In genomic region chrX:3127626-3128142, ce11 we compare ENCODE assay signal across 2 worm cellular contexts.
A peak's percentile ranks its signal among the peaks of the same experiment; 100 is the strongest.
TF ChIP-seq lines count a peak whose summit lies in the region.

No protein-coding gene starts in this region.

TF ChIP-seq in whole organism, L4 larva, 104 proteins besides CTCF, POLR2A, EP300 and RAD21 (continued from another document):
- TF ChIP-seq F10B5.3 (tag; optimal IDR thresholded peaks at IDR 0.05; lab: Kevin White, UChicago) (peak; percentile 15), F49E8.2 (tag; optimal IDR thresholded peaks at IDR 0.05; lab: Kevin White, UChicago; ENCODE audit: borderline replicate concordance) (no peak), Y48G9A.11 (GFP tag; IDR thresholded peaks at IDR 0.05; lab: Robert Waterston, UW) (no peak), hlh-11 (tag; optimal IDR thresholded peaks at IDR 0.05; lab: Kevin White, UChicago) (peak; percentile 98), nhr-6 (tag; optimal IDR thresholded peaks at IDR 0.05; lab: Kevin White, UChicago) (peak; percentile 83), egl-43 (GFP tag; IDR thresholded peaks at IDR 0.05; lab: Robert Waterston, UW) (no peak), hmg-1.1 (GFP tag; IDR thresholded peaks at IDR 0.05; lab: Robert Waterston, UW) (peak; percentile 99), nhr-77 (tag; optimal IDR thresholded peaks at IDR 0.05; lab: Kevin White, UChicago) (peak; percentile 68), ZK337.2 (GFP tag; IDR thresholded peaks at IDR 0.05; lab: Robert Waterston, UW) (no peak), zag-1 (tag; optimal IDR thresholded peaks at IDR 0.05; lab: Kevin White, UChicago) (peak; percentile 66), zfp-3 (GFP tag; conservative IDR thresholded peaks at IDR 0.05; lab: Robert Waterston, UW) (peak; percentile 54; the same call in 1 of the 2 replicates), daf-12 (tag; optimal IDR thresholded peaks at IDR 0.05; lab: Kevin White, UChicago) (no peak), zfp-2 (tag; optimal IDR thresholded peaks at IDR 0.05; lab: Kevin White, UChicago) (peak; percentile 46), dve-1 (tag; optimal IDR thresholded peaks at IDR 0.05; lab: Kevin White, UChicago; ENCODE audit: insufficient read depth) (peak; percentile 92), spr-1 (tag; optimal IDR thresholded peaks at IDR 0.05; lab: Kevin White, UChicago) (peak; percentile 85), pha-4 (GFP tag; IDR thresholded peaks at IDR 0.05; lab: Robert Waterston, UW) (peak; percentile 81), pha-4 (tag; optimal IDR thresholded peaks at IDR 0.05; lab: Kevin White, UChicago) (peak; percentile 90), arid-1 (GFP tag; conservative IDR thresholded peaks at IDR 0.05; lab: Robert Waterston, UW) (peak; percentile 73; the same call in 1 of the 2 replicates), rbr-2 (tag; optimal IDR thresholded peaks at IDR 0.05; lab: Kevin White, UChicago) (peak; percentile 97), ceh-20 (GFP tag; IDR thresholded peaks at IDR 0.05; lab: Robert Waterston, UW) (peak; percentile 90), lin-29 (GFP tag; IDR thresholded peaks at IDR 0.05; lab: Robert Waterston, UW) (no peak), nhr-48 (tag; optimal IDR thresholded peaks at IDR 0.05; lab: Kevin White, UChicago) (peak; percentile 84), dmd-6 (GFP tag; IDR thresholded peaks at IDR 0.05; lab: Robert Waterston, UW) (peak; percentile 87), ceh-28 (tag; optimal IDR thresholded peaks at IDR 0.05; lab: Kevin White, UChicago) (peak; percentile 60), lin-39 (tag; optimal IDR thresholded peaks at IDR 0.05; lab: Kevin White, UChicago) (no peak), lin-38 (GFP tag; IDR thresholded peaks at IDR 0.05; lab: Robert Waterston, UW) (peak; percentile 69), hif-1 (tag; optimal IDR thresholded peaks at IDR 0.05; lab: Kevin White, UChicago) (peak; percentile 73 to 95), mdl-1 (tag; optimal IDR thresholded peaks at IDR 0.05; lab: Kevin White, UChicago) (peak; percentile 85 to 90), ztf-7 (tag; optimal IDR thresholded peaks at IDR 0.05; lab: Kevin White, UChicago) (peak; percentile 24), mep-1 (tag; optimal IDR thresholded peaks at IDR 0.05; lab: Kevin White, UChicago) (peak; percentile 98), vab-7 (GFP tag; IDR thresholded peaks at IDR 0.05; lab: Robert Waterston, UW) (peak; percentile 66), lin-13 (GFP tag; optimal IDR thresholded peaks at IDR 0.05; lab: Kevin White, UChicago) (peak; percentile 92), nhr-42 (GFP tag; IDR thresholded peaks at IDR 0.05; lab: Robert Waterston, UW) (peak; percentile 61; the same call in 1 of the 2 replicates), jun-1 (tag; optimal IDR thresholded peaks at IDR 0.05; lab: Kevin White, UChicago) (peak; percentile 39), gei-8 (GFP tag; optimal IDR thresholded peaks at IDR 0.05; lab: Kevin White, UChicago) (peak; percentile 16), tra-1 (GFP tag; IDR thresholded peaks at IDR 0.05; lab: Robert Waterston, UW) (peak; percentile 72), aha-1 (tag; lab: Kevin White, UChicago) (peak; percentile 98), F44E2.7 (GFP tag; IDR thresholded peaks at IDR 0.05; lab: Robert Waterston, UW) (0 out of 2 replicates have a peak, but pooled peaks have one; percentile 3), Y105C5A.15 (GFP tag; IDR thresholded peaks at IDR 0.05; lab: Robert Waterston, UW) (no peak), Y5F2A.4 (GFP tag; optimal IDR thresholded peaks at IDR 0.05; lab: Kevin White, UChicago) (no peak), Y75B8A.6 (GFP tag; IDR thresholded peaks at IDR 0.05; lab: Robert Waterston, UW) (0 out of 2 replicates have a peak, but pooled peaks have one; percentile 67), nhr-28 (tag; optimal IDR thresholded peaks at IDR 0.05; lab: Kevin White, UChicago) (peak; percentile 91), nhr-102 (tag; optimal IDR thresholded peaks at IDR 0.05; lab: Kevin White, UChicago) (peak; percentile 83), mxl-3 (GFP tag; optimal IDR thresholded peaks at IDR 0.05; lab: Kevin White, UChicago) (peak; percentile 92), sdz-12 (GFP tag; optimal IDR thresholded peaks at IDR 0.05; lab: Kevin White, UChicago) (no peak), lin-1 (GFP tag; IDR thresholded peaks at IDR 0.05; lab: Robert Waterston, UW) (peak; percentile 25; the same call in 1 of the 2 replicates)

TF ChIP-seq in whole organism, late embryonic, 69 proteins besides CTCF, POLR2A, EP300 and RAD21 (continued from another document):
- peak; percentile 16 for TF ChIP-seq nhr-232 (tag; optimal IDR thresholded peaks at IDR 0.05; lab: Kevin White, UChicago)
- no peak for TF ChIP-seq hlh-15 (tag; optimal IDR thresholded peaks at IDR 0.05; lab: Kevin White, UChicago)
- TF ChIP-seq hlh-6 (tag; optimal IDR thresholded peaks at IDR 0.05; lab: Kevin White, UChicago), result peak; percentile 80
- TF ChIP-seq ceh-30 (tag; optimal IDR thresholded peaks at IDR 0.05; lab: Kevin White, UChicago), result no peak
- peak; percentile 19 for TF ChIP-seq pha-2 (tag; optimal IDR thresholded peaks at IDR 0.05; lab: Kevin White, UChicago)
